Fruit fly (Drosophila melanogaster) whole organism, embryonic: ENCODE data around the gene eIF2gamma.

ENCODE experiments used
- ATbp ChIP-seq: fragments of 200-800 bp; sonication (Bioruptor generic); optimal IDR thresholded peaks from 2 replicates; lab custom pipeline; 2017; ENCODE audit warnings: missing biosample characterization, mild to moderate bottlenecking, missing genetic modification characterization, missing genetic modification reagents
- BtbVII ChIP-seq: fragments of 200-800 bp; sonication (Bioruptor generic); optimal IDR thresholded peaks from 3 replicates; lab custom pipeline; 2017; ENCODE audit warnings: missing biosample characterization, mild to moderate bottlenecking, missing genetic modification characterization
- CG12071 ChIP-seq: fragments of 200-800 bp; sonication (Bioruptor generic); optimal IDR thresholded peaks from 3 replicates; lab custom pipeline; 2018; ENCODE audit warnings: missing biosample characterization, mild to moderate bottlenecking, missing genetic modification characterization
- CG12104 ChIP-seq: fragments of 200-800 bp; sonication (Bioruptor generic); optimal IDR thresholded peaks from 3 replicates; lab custom pipeline; 2016; ENCODE audit warnings: missing biosample characterization, missing genetic modification characterization
- CG14014 ChIP-seq: fragments of 200-800 bp; sonication (Bioruptor generic); IDR thresholded peaks from 2 replicates; pipeline ENCODE4 v1.3.6; 2022; ENCODE audit warnings: missing biosample characterization, missing genetic modification characterization
- CG14860 ChIP-seq: fragments of 200-800 bp; sonication (Bioruptor generic); IDR thresholded peaks from 3 replicates; pipeline ENCODE4 v1.3.6; 2022; ENCODE audit warnings: missing biosample characterization, missing genetic modification characterization; ENCODE audit not compliant: partially characterized antibody
- CG15479 ChIP-seq: fragments of 200-800 bp; sonication (Bioruptor generic); optimal IDR thresholded peaks from 3 replicates; lab custom pipeline; 2019; ENCODE audit warnings: missing biosample characterization, mild to moderate bottlenecking, missing genetic modification characterization, moderate library complexity
- CG15514 ChIP-seq: fragments of 200-800 bp; sonication (Bioruptor generic); optimal IDR thresholded peaks from 3 replicates; lab custom pipeline; 2017; ENCODE audit warnings: missing biosample characterization, missing genetic modification characterization, mild to moderate bottlenecking, moderate library complexity, missing genetic modification reagents
- CG1602 ChIP-seq: fragments of 200-800 bp; sonication (Bioruptor generic); optimal IDR thresholded peaks from 3 replicates; lab custom pipeline; 2016; ENCODE audit warnings: missing biosample characterization, missing genetic modification characterization
- CG31388 ChIP-seq: fragments of 200-800 bp; sonication (Bioruptor generic); optimal IDR thresholded peaks from 2 replicates; lab custom pipeline; 2016; ENCODE audit warnings: missing biosample characterization, missing genetic modification characterization
- CG32532 ChIP-seq: fragments of 200-800 bp; sonication (Bioruptor generic); IDR thresholded peaks from 2 replicates; pipeline ENCODE4 v1.3.6; 2022; ENCODE audit warnings: missing biosample characterization, missing genetic modification characterization
- CG34376 ChIP-seq: fragments of 200-800 bp; sonication (Bioruptor generic); optimal IDR thresholded peaks from 2 replicates; lab custom pipeline; 2018; ENCODE audit warnings: missing biosample characterization, mild to moderate bottlenecking, missing genetic modification characterization
- CG5953 ChIP-seq: fragments of 200-800 bp; sonication (Bioruptor generic); IDR thresholded peaks from 2 replicates; pipeline ENCODE4 v1.3.6; 2022; ENCODE audit warnings: missing biosample characterization, missing genetic modification characterization
- CG6854 ChIP-seq: fragments of 200-800 bp; sonication (Bioruptor generic); optimal IDR thresholded peaks from 3 replicates; lab custom pipeline; 2017; ENCODE audit warnings: missing biosample characterization, mild to moderate bottlenecking, missing genetic modification characterization
- CG7357 ChIP-seq: fragments of 200-800 bp; sonication (Bioruptor generic); IDR thresholded peaks from 3 replicates; pipeline ENCODE4 v1.3.6; 2022; ENCODE audit warnings: missing biosample characterization, missing genetic modification characterization
- CG7372 ChIP-seq: fragments of 200-800 bp; sonication (Bioruptor generic); IDR thresholded peaks from 2 replicates; pipeline ENCODE4 v1.3.6; 2022; ENCODE audit warnings: missing biosample characterization, missing genetic modification characterization
- CG7745 ChIP-seq: fragments of 200-800 bp; sonication (Bioruptor generic); optimal IDR thresholded peaks from 2 replicates; lab custom pipeline; 2018; ENCODE audit warnings: missing biosample characterization, mild to moderate bottlenecking, missing genetic modification characterization, moderate library complexity
- CG8281 ChIP-seq: fragments of 200-800 bp; sonication (Bioruptor generic); optimal IDR thresholded peaks from 2 replicates; lab custom pipeline; 2018; ENCODE audit warnings: missing biosample characterization, mild to moderate bottlenecking, missing genetic modification characterization, moderate library complexity
- CG8359 ChIP-seq: fragments of 200-800 bp; sonication (Bioruptor generic); optimal IDR thresholded peaks from 2 replicates; lab custom pipeline; 2017; ENCODE audit warnings: missing biosample characterization, mild to moderate bottlenecking, missing genetic modification characterization, borderline replicate concordance
- CG9437 ChIP-seq: fragments of 200-800 bp; sonication (Bioruptor generic); optimal IDR thresholded peaks from 2 replicates; lab custom pipeline; 2018; ENCODE audit warnings: missing biosample characterization, mild to moderate bottlenecking, missing genetic modification characterization
- CG9797 ChIP-seq: fragments of 200-800 bp; sonication (Bioruptor generic); optimal IDR thresholded peaks from 3 replicates; lab custom pipeline; 2018; ENCODE audit warnings: missing biosample characterization, mild to moderate bottlenecking, missing genetic modification characterization
- CG9932 ChIP-seq: fragments of 200-800 bp; sonication (Bioruptor generic); IDR thresholded peaks from 2 replicates; pipeline ENCODE4 v1.3.6; 2022; ENCODE audit warnings: missing biosample characterization, missing genetic modification characterization
- Dad ChIP-seq: fragments of 200-800 bp; sonication (Bioruptor generic); optimal IDR thresholded peaks from 3 replicates; lab custom pipeline; 2016; ENCODE audit warnings: missing biosample characterization, missing genetic modification characterization
- Dref ChIP-seq: fragments of 200-800 bp; sonication (Bioruptor generic); IDR thresholded peaks from 2 replicates; pipeline ENCODE4 v1.3.6; 2022; ENCODE audit warnings: missing biosample characterization, missing genetic modification characterization
- MTF-1 ChIP-seq: fragments of 200-800 bp; sonication (Bioruptor generic); optimal IDR thresholded peaks from 2 replicates; lab custom pipeline; 2018; ENCODE audit warnings: missing biosample characterization, mild to moderate bottlenecking, missing genetic modification characterization, borderline replicate concordance
- Med ChIP-seq: fragments of 200-800 bp; sonication (Bioruptor generic); peaks from one replicate; lab custom pipeline; 2016; ENCODE audit warnings: missing biosample characterization, missing genetic modification characterization, mild to moderate bottlenecking, inconsistent platforms, moderate library complexity
- Meics ChIP-seq: fragments of 200-800 bp; sonication (Bioruptor generic); optimal IDR thresholded peaks from 2 replicates; lab custom pipeline; 2017; ENCODE audit warnings: missing biosample characterization, mild to moderate bottlenecking, missing genetic modification characterization
- Sry-β ChIP-seq: fragments of 200-800 bp; sonication (Bioruptor generic); optimal IDR thresholded peaks from 2 replicates; lab custom pipeline; 2018; ENCODE audit warnings: missing biosample characterization, mild to moderate bottlenecking, missing genetic modification characterization, moderate library complexity
- TFAM ChIP-seq: fragments of 200-800 bp; sonication (Bioruptor generic); optimal IDR thresholded peaks from 2 replicates; lab custom pipeline; 2017; ENCODE audit warnings: missing biosample characterization, missing genetic modification characterization, inconsistent platforms
- Usf ChIP-seq: fragments of 200-800 bp; sonication (Bioruptor generic); optimal IDR thresholded peaks from 2 replicates; lab custom pipeline; 2017; ENCODE audit warnings: missing genotype, missing biosample characterization, missing genetic modification characterization
- ab ChIP-seq: fragments of 200-800 bp; sonication (Bioruptor generic); optimal IDR thresholded peaks from 2 replicates; lab custom pipeline; 2016; ENCODE audit warnings: missing biosample characterization, missing genetic modification characterization
- ato ChIP-seq: fragments of 200-800 bp; sonication (Bioruptor generic); IDR thresholded peaks from 2 replicates; pipeline ENCODE4 v1.3.6; 2022; ENCODE audit warnings: missing biosample characterization, missing genetic modification characterization; ENCODE audit not compliant: partially characterized antibody
- crp ChIP-seq, 2 experiments: fragments of 200-800 bp; sonication (Bioruptor generic); optimal IDR thresholded peaks; 2 replicates in 1 of 2; 3 replicates in 1 of 2; lab custom pipeline; 2017; ENCODE audit warnings: missing biosample characterization in 2 of 2, missing genetic modification characterization in 2 of 2, mild to moderate bottlenecking in 1 of 2, moderate library complexity in 1 of 2
- exex ChIP-seq: fragments of 200-800 bp; sonication (Bioruptor generic); optimal IDR thresholded peaks from 4 replicates; lab custom pipeline; 2018; ENCODE audit warnings: missing biosample characterization, mild to moderate bottlenecking, missing genetic modification characterization, moderate library complexity
- fd3F ChIP-seq: fragments of 200-800 bp; sonication (Bioruptor generic); optimal IDR thresholded peaks from 2 replicates; lab custom pipeline; 2018; ENCODE audit warnings: missing biosample characterization, mild to moderate bottlenecking, missing genetic modification characterization, moderate library complexity
- grn ChIP-seq: fragments of 200-800 bp; sonication (Bioruptor generic); optimal IDR thresholded peaks from 3 replicates; lab custom pipeline; 2017; ENCODE audit warnings: missing biosample characterization, missing genetic modification characterization
- hth ChIP-seq: fragments of >200 bp; optimal IDR thresholded peaks from 2 replicates; lab custom pipeline; 2017; ENCODE audit warnings: inconsistent platforms
- insv ChIP-seq, 2 experiments: fragments of 200-800 bp; sonication (Bioruptor generic); optimal IDR thresholded peaks; 3 replicates each; lab custom pipeline; 2016 to 2018; ENCODE audit warnings: missing biosample characterization in 2 of 2, missing genetic modification characterization in 2 of 2
- jigr1 ChIP-seq: fragments of 200-800 bp; sonication (Bioruptor generic); IDR thresholded peaks from 3 replicates; pipeline ENCODE4 v1.3.6; 2022; ENCODE audit warnings: missing biosample characterization, missing genetic modification characterization
- jumu ChIP-seq: fragments of 200-800 bp; sonication (Bioruptor generic); optimal IDR thresholded peaks from 3 replicates; lab custom pipeline; 2016; ENCODE audit warnings: missing biosample characterization, missing genetic modification characterization
- lov ChIP-seq, 2 experiments: fragments of 200-800 bp in 1 of 2; fragments of >200 bp in 1 of 2; sonication (Bioruptor generic) in 1 of 2; IDR thresholded peaks in 1 of 2; optimal IDR thresholded peaks in 1 of 2; 2 replicates in 1 of 2; 3 replicates in 1 of 2; pipeline versions ENCODE4 v1.3.6 to Lab custom; 2017 to 2022; ENCODE audit warnings: missing biosample characterization in 1 of 2, missing genetic modification characterization in 1 of 2
- mirr ChIP-seq: fragments of 200-800 bp; sonication (Bioruptor generic); optimal IDR thresholded peaks from 3 replicates; lab custom pipeline; 2018; ENCODE audit warnings: missing biosample characterization, mild to moderate bottlenecking, missing genetic modification characterization
- peb ChIP-seq: fragments of 200-800 bp; sonication (Bioruptor generic); IDR thresholded peaks from 2 replicates; pipeline ENCODE4 v1.3.6; 2022; ENCODE audit warnings: missing biosample characterization, missing genetic modification characterization
- pzg ChIP-seq: fragments of 200-800 bp; sonication (Bioruptor generic); optimal IDR thresholded peaks from 3 replicates; lab custom pipeline; 2018; ENCODE audit warnings: missing biosample characterization, mild to moderate bottlenecking, missing genetic modification characterization, moderate library complexity
- run ChIP-seq: fragments of 200-800 bp; sonication (Bioruptor generic); optimal IDR thresholded peaks from 3 replicates; lab custom pipeline; 2018; ENCODE audit warnings: missing biosample characterization, mild to moderate bottlenecking, missing genetic modification characterization
- sima ChIP-seq: fragments of 200-800 bp; sonication (Bioruptor generic); optimal IDR thresholded peaks from 2 replicates; lab custom pipeline; 2016; ENCODE audit warnings: missing biosample characterization, missing genetic modification characterization
- unpg ChIP-seq: fragments of 200-800 bp; sonication (Bioruptor generic); optimal IDR thresholded peaks from 3 replicates; lab custom pipeline; 2018; ENCODE audit warnings: missing biosample characterization, mild to moderate bottlenecking, missing genetic modification characterization, moderate library complexity
- wek ChIP-seq: fragments of 200-800 bp; sonication (Bioruptor generic); optimal IDR thresholded peaks from 3 replicates; lab custom pipeline; 2018; ENCODE audit warnings: missing biosample characterization, mild to moderate bottlenecking, missing genetic modification characterization, moderate library complexity
- yki ChIP-seq: fragments of >200 bp; optimal IDR thresholded peaks from 3 replicates; lab custom pipeline; 2018
- zen2 ChIP-seq: fragments of 200-800 bp; sonication (Bioruptor generic); IDR thresholded peaks from 3 replicates; pipeline ENCODE4 v1.3.6; 2022; ENCODE audit warnings: missing biosample characterization, missing genetic modification characterization; ENCODE audit not compliant: partially characterized antibody

The eIF2gamma gene

DNA sequence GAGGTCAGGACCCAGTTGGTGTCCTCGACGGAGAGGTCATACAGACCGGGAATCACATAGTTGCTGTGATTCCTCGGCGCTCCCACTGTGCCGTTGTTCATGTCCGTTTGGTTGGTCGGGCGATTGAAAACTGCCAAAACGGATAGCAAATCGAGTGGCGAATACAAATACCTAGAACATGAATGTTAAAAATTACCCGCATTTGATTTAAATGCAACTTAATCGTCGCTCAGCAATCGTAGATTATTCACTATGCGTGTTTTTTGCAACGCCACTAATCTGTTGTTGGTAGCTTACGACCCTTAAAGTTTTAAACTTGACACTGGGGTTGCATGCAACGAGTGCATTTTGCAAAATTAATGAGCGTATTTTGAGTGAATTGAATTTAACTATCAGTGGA, 14.2 kb downstream of the eIF2gamma start, which contains the start of gene Amt:
TSS of gene Amt (minus strand) at position 101 of the 400 bp plus-strand sequence.
- TF ChIP-seq CG15514 (GFP tag; lab: Kevin White, UChicago) (no peak), CG6854 (GFP tag; lab: Kevin White, UChicago) (no peak), CG9797 (GFP tag; lab: Kevin White, UChicago) (no peak), BtbVII (GFP tag; lab: Kevin White, UChicago) (no peak), pzg (no peak), wek (GFP tag; lab: Kevin White, UChicago) (no peak), ato (no peak), peb (GFP tag; lab: Robert Waterston, UW) (no peak), Usf (GFP tag; lab: Kevin White, UChicago) (no peak), CG7357 (GFP tag; lab: Robert Waterston, UW) (no peak)

DNA sequence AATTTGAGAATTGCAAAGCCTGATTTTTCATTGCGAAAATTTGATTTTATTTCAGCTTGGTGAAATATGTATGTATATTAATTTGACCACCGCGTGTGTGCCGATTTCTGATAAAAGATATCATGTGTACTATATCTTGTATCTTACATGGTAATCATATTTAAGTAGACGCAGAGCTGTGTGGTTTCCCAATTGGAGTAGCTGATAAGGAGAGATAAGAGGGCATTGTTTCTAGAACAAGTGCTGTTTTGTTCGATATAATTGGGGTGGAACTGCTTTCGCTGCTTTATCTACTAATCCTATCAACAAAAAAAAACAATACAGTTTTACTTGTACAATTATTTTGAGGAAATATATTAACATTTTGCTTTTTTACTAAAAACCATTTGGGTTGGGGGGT, 16.7 kb downstream of the eIF2gamma start:
- no peak for TF ChIP-seq CG12104 (GFP tag; lab: Kevin White, UChicago)
- TF ChIP-seq CG7372 (GFP tag; lab: Robert Waterston, UW), result no peak
- TF ChIP-seq MTF-1 (GFP tag; lab: Kevin White, UChicago), result no peak
- no peak for TF ChIP-seq Meics (GFP tag; lab: Kevin White, UChicago)
- no peak for TF ChIP-seq hth
- TF ChIP-seq fd3F, result no peak
- no peak for TF ChIP-seq CG14860 (GFP tag; lab: Robert Waterston, UW)
- TF ChIP-seq CG8359, result no peak
- TF ChIP-seq jigr1 (GFP tag; lab: Robert Waterston, UW), result no peak
- TF ChIP-seq run (tag; lab: Kevin White, UChicago), result no peak
- no peak for TF ChIP-seq Dad
- no peak for TF ChIP-seq CG14014 (GFP tag; lab: Robert Waterston, UW)
- no peak for TF ChIP-seq sima
- no peak for TF ChIP-seq ab (GFP tag; lab: Kevin White, UChicago)
- TF ChIP-seq grn (GFP tag; lab: Kevin White, UChicago), result peak; percentile 69
- no peak for TF ChIP-seq CG7745 (tag; lab: Kevin White, UChicago)
- TF ChIP-seq crp (GFP tag; optimal IDR thresholded peaks at IDR 0.05; lab: Kevin White, UChicago), result no peak
- TF ChIP-seq jumu (GFP tag; lab: Kevin White, UChicago), result no peak
- no peak for TF ChIP-seq CG31388
- no peak for TF ChIP-seq TFAM (GFP tag; lab: Kevin White, UChicago)
- peak; percentile 27 for TF ChIP-seq Med
- TF ChIP-seq unpg (GFP tag; lab: Kevin White, UChicago), result no peak
- no peak for TF ChIP-seq CG8281 (tag; lab: Kevin White, UChicago)
- no peak for TF ChIP-seq lov (optimal IDR thresholded peaks at IDR 0.05; lab: Kevin White, UChicago)
- TF ChIP-seq lov (GFP tag; IDR thresholded peaks at IDR 0.05; lab: Robert Waterston, UW), result no peak
- TF ChIP-seq CG15479 (GFP tag; lab: Kevin White, UChicago), result peak; percentile 75
- no peak for TF ChIP-seq Sry-β (GFP tag; lab: Kevin White, UChicago)
- peak; percentile 67 for TF ChIP-seq exex (tag; lab: Kevin White, UChicago)
- TF ChIP-seq zen2 (GFP tag; lab: Robert Waterston, UW), result no peak
- no peak for TF ChIP-seq CG9932 (GFP tag; lab: Robert Waterston, UW)
- TF ChIP-seq mirr (GFP tag; lab: Kevin White, UChicago), result peak; percentile 18
- no peak for TF ChIP-seq ATbp (GFP tag; lab: Kevin White, UChicago)
- no peak for TF ChIP-seq CG32532
- TF ChIP-seq Dref (GFP tag; lab: Robert Waterston, UW), result no peak
- TF ChIP-seq CG1602 (GFP tag; lab: Kevin White, UChicago), result no peak
- TF ChIP-seq yki (lab: Kevin White, UChicago), result no peak
- no peak for TF ChIP-seq CG12071 (GFP tag; lab: Kevin White, UChicago)
- TF ChIP-seq CG9437 (GFP tag; lab: Kevin White, UChicago), result no peak
- peak; percentile 78 for TF ChIP-seq CG34376 (GFP tag; lab: Kevin White, UChicago)
- peak in 1 of 2 experiments; percentile 83 for TF ChIP-seq insv (GFP tag; optimal IDR thresholded peaks at IDR 0.05; lab: Kevin White, UChicago)
- TF ChIP-seq CG5953 (GFP tag; lab: Robert Waterston, UW), result no peak
